Fruit fly (Drosophila melanogaster): Measurements from ENCODE around the gene alphaTub84B.
A peak's percentile ranks its signal among the peaks of the same experiment; 100 is the strongest.

dm6 chr3R:7129280-7130069, 43.1 kb downstream of the alphaTub84B start, which contains the start of gene CG31248:
- TF ChIP-seq psq (GFP tag; optimal IDR thresholded peaks at IDR 0.05) (no peak), Abd-B (GFP tag; optimal IDR thresholded peaks at IDR 0.05) (no peak), rgr (GFP tag; optimal IDR thresholded peaks at IDR 0.05) (no peak), usp (GFP tag; optimal IDR thresholded peaks at IDR 0.05) (no peak), h (GFP tag; optimal IDR thresholded peaks at IDR 0.05) (peak; percentile 16), OdsH (GFP tag; optimal IDR thresholded peaks at IDR 0.05) (no peak), lola (GFP tag; optimal IDR thresholded peaks at IDR 0.05) (no peak), Hr83 (GFP tag; optimal IDR thresholded peaks at IDR 0.05; ENCODE audit: poor library complexity, severe bottlenecking) (no peak), fru (GFP tag; optimal IDR thresholded peaks at IDR 0.05) (no peak), jim (GFP tag; optimal IDR thresholded peaks at IDR 0.05) (no peak), Dfd (GFP tag; optimal IDR thresholded peaks at IDR 0.05) (no peak)
